Fruit fly (Drosophila melanogaster) whole organism, wandering third instar larva: ENCODE results near the gene mthl15.

Experiments
- Abd-B ChIP-seq: fragments of >200 bp; optimal IDR thresholded peaks from 2 replicates; lab custom pipeline; 2017; ENCODE audit warnings: missing biosample characterization, missing genetic modification characterization
- CG32264 ChIP-seq: fragments of 200-800 bp; sonication (Bioruptor generic); optimal IDR thresholded peaks from 2 replicates; lab custom pipeline; 2016; ENCODE audit warnings: missing biosample characterization, missing genetic modification characterization
- CG9705 ChIP-seq: fragments of 200-800 bp; sonication (Bioruptor generic); optimal IDR thresholded peaks from 2 replicates; lab custom pipeline; 2018; ENCODE audit warnings: missing biosample characterization, mild to moderate bottlenecking, missing genetic modification characterization
- CrebA ChIP-seq: fragments of 200-800 bp; sonication (Bioruptor generic); optimal IDR thresholded peaks from 2 replicates; lab custom pipeline; 2016; ENCODE audit warnings: missing biosample characterization, mild to moderate bottlenecking, missing genetic modification characterization, borderline replicate concordance
- Dfd ChIP-seq: fragments of >200 bp; optimal IDR thresholded peaks from 2 replicates; lab custom pipeline; 2017; ENCODE audit warnings: missing biosample characterization, missing genetic modification characterization
- Dif ChIP-seq: fragments of 200-275, 200-300 bp; sonication (Bioruptor generic); optimal IDR thresholded peaks from 2 replicates; lab custom pipeline; 2018; ENCODE audit warnings: missing biosample characterization, missing genetic modification characterization; ENCODE audit not compliant: partially characterized antibody
- GATAd ChIP-seq: sonication (Bioruptor generic); optimal IDR thresholded peaks from 2 replicates; lab custom pipeline; 2016; ENCODE audit warnings: missing biosample characterization, missing genetic modification characterization
- HLH106 ChIP-seq: fragments of 200-800 bp; optimal IDR thresholded peaks from 3 replicates; lab custom pipeline; 2019; ENCODE audit warnings: missing biosample characterization, mild to moderate bottlenecking, missing genetic modification characterization, moderate library complexity
- Hr78 ChIP-seq: fragments of >200 bp; optimal IDR thresholded peaks from 2 replicates; lab custom pipeline; 2017; ENCODE audit warnings: missing biosample characterization, missing genetic modification characterization
- Hr83 ChIP-seq: fragments of 200-300 bp; sonication (Bioruptor generic); optimal IDR thresholded peaks from 2 replicates; lab custom pipeline; 2016; ENCODE audit warnings: missing biosample characterization, mild to moderate bottlenecking, missing genetic modification characterization, moderate library complexity; ENCODE audit not compliant: poor library complexity, severe bottlenecking
- Jra ChIP-seq: sonication (Bioruptor generic); optimal IDR thresholded peaks from 2 replicates; lab custom pipeline; 2016; ENCODE audit warnings: missing biosample characterization, missing genetic modification characterization
- Mio ChIP-seq: sonication (Bioruptor generic); optimal IDR thresholded peaks from 2 replicates; lab custom pipeline; 2016; ENCODE audit warnings: missing biosample characterization, missing genetic modification characterization
- Myc ChIP-seq: fragments of >200 bp; optimal IDR thresholded peaks from 2 replicates; lab custom pipeline; 2017
- OdsH ChIP-seq: fragments of 200-800 bp; sonication (Bioruptor generic); optimal IDR thresholded peaks from 2 replicates; lab custom pipeline; 2016; ENCODE audit warnings: missing biosample characterization, mild to moderate bottlenecking, missing genetic modification characterization
- Rel ChIP-seq, 2 experiments: fragments of 200-800 bp; sonication (Bioruptor generic) in 1 of 2; optimal IDR thresholded peaks; 2 replicates in 1 of 2; 3 replicates in 1 of 2; lab custom pipeline; 2016 to 2019; ENCODE audit warnings: mild to moderate bottlenecking in 2 of 2, missing biosample characterization in 2 of 2, missing genetic modification characterization in 2 of 2, moderate library complexity in 1 of 2
- Sp1 ChIP-seq: fragments of 200-800 bp; sonication (Bioruptor generic); optimal IDR thresholded peaks from 3 replicates; lab custom pipeline; 2019; ENCODE audit warnings: missing biosample characterization, mild to moderate bottlenecking, missing genetic modification characterization, moderate library complexity
- Vsx2 ChIP-seq: fragments of 200-300, 225-300 bp; sonication (Bioruptor generic); optimal IDR thresholded peaks from 2 replicates; lab custom pipeline; 2018; ENCODE audit warnings: missing biosample characterization, missing genetic modification characterization; ENCODE audit not compliant: partially characterized antibody
- br ChIP-seq: fragments of 200-800 bp; sonication (Bioruptor generic); optimal IDR thresholded peaks from 2 replicates; lab custom pipeline; 2016; ENCODE audit warnings: missing biosample characterization, missing genetic modification characterization
- brk ChIP-seq: fragments of 200-800 bp; sonication (Bioruptor generic); optimal IDR thresholded peaks from 2 replicates; lab custom pipeline; 2016; ENCODE audit warnings: missing biosample characterization, mild to moderate bottlenecking, missing genetic modification characterization
- dl ChIP-seq, 2 experiments: fragments of 175-275, 200-275 bp in 1 of 2; fragments of 200-275 bp in 1 of 2; sonication (Bioruptor generic); optimal IDR thresholded peaks; lab custom pipeline; 2018; ENCODE audit warnings: mild to moderate bottlenecking in 2 of 2, missing biosample characterization in 2 of 2, missing genetic modification characterization in 2 of 2, moderate library complexity in 2 of 2; ENCODE audit not compliant: partially characterized antibody in 2 of 2, insufficient read depth in 1 of 2
- dmrt93B ChIP-seq: fragments of 200-800 bp; sonication (Bioruptor generic); optimal IDR thresholded peaks from 2 replicates; lab custom pipeline; 2018; ENCODE audit warnings: missing biosample characterization, mild to moderate bottlenecking, missing genetic modification characterization
- dsf ChIP-seq: sonication (Bioruptor generic); optimal IDR thresholded peaks from 2 replicates; lab custom pipeline; 2016; ENCODE audit warnings: missing biosample characterization, missing genetic modification characterization, borderline replicate concordance
- ey ChIP-seq: fragments of 200-800 bp; sonication (Bioruptor generic); optimal IDR thresholded peaks from 2 replicates; lab custom pipeline; 2016; ENCODE audit warnings: missing biosample characterization, missing genetic modification characterization
- foxo ChIP-seq, 2 experiments: fragments of 200-800 bp; sonication (Bioruptor generic); optimal IDR thresholded peaks; 2 replicates in 1 of 2; 3 replicates in 1 of 2; lab custom pipeline; 2016 to 2017; ENCODE audit warnings: missing biosample characterization in 2 of 2, missing genetic modification characterization in 2 of 2
- fru ChIP-seq: fragments of 200-800 bp; sonication (Bioruptor generic); optimal IDR thresholded peaks from 3 replicates; lab custom pipeline; 2016; ENCODE audit warnings: missing biosample characterization, mild to moderate bottlenecking, missing genetic modification characterization
- h ChIP-seq: fragments of 200-800 bp; sonication (Bioruptor generic); optimal IDR thresholded peaks from 3 replicates; lab custom pipeline; 2016; ENCODE audit warnings: missing biosample characterization, mild to moderate bottlenecking, missing genetic modification characterization
- jim ChIP-seq: fragments of 175-275, 200-325 bp; sonication (Bioruptor generic); optimal IDR thresholded peaks from 2 replicates; lab custom pipeline; 2016; ENCODE audit warnings: missing biosample characterization, mild to moderate bottlenecking, missing genetic modification characterization
- lola ChIP-seq: fragments of >200 bp; optimal IDR thresholded peaks from 2 replicates; lab custom pipeline; 2017; ENCODE audit warnings: missing biosample characterization, missing genetic modification characterization
- pan ChIP-seq: fragments of >200 bp; optimal IDR thresholded peaks from 2 replicates; lab custom pipeline; 2017
- psq ChIP-seq: fragments of 200-800 bp; sonication (Bioruptor generic); optimal IDR thresholded peaks from 3 replicates; lab custom pipeline; 2017; ENCODE audit warnings: missing biosample characterization, mild to moderate bottlenecking, missing genetic modification characterization, moderate library complexity
- rgr ChIP-seq: fragments of 200-800 bp; sonication (Bioruptor generic); optimal IDR thresholded peaks from 3 replicates; lab custom pipeline; 2016; ENCODE audit warnings: missing biosample characterization, mild to moderate bottlenecking, missing genetic modification characterization
- sage ChIP-seq: fragments of 200-800 bp; sonication (Bioruptor generic); optimal IDR thresholded peaks from 2 replicates; lab custom pipeline; 2016; ENCODE audit warnings: missing biosample characterization, mild to moderate bottlenecking, missing genetic modification characterization
- sv ChIP-seq: fragments of 200-800 bp; sonication (Bioruptor generic); optimal IDR thresholded peaks from 3 replicates; lab custom pipeline; 2016; ENCODE audit warnings: missing biosample characterization, missing genetic modification characterization
- usp ChIP-seq: fragments of >200 bp; optimal IDR thresholded peaks from 2 replicates; lab custom pipeline; 2017; ENCODE audit warnings: missing biosample characterization, missing genetic modification characterization

mthl15 gene

dm6 chr2L:10206633-10207162 lies 31.4 kb downstream of the mthl15 start, which contains the start of gene Snx17:
Gene Snx17, minus strand, starts transcription at chr2L:10206961.
- no peak for TF ChIP-seq fru (GFP tag; lab: Kevin White, UChicago)

- TF ChIP-seq dsf (GFP tag; lab: Kevin White, UChicago) = no peak
- no peak for TF ChIP-seq lola (GFP tag; lab: Kevin White, UChicago)
- TF ChIP-seq dl (GFP tag; optimal IDR thresholded peaks at IDR 0.05; lab: Kevin White, UChicago; ENCODE audit: insufficient read depth in 1 of 2, partially characterized antibody in 2 of 2) = no peak
- TF ChIP-seq brk (GFP tag; lab: Kevin White, UChicago) = no peak
- no peak for TF ChIP-seq fru (GFP tag; lab: Kevin White, UChicago)
- TF ChIP-seq, all 38 proteins: peak for 0
Observed at dm6 chr2L:10205940-10206339, 32.2 kb downstream of the mthl15 start.

dm6 chr2L:10203933-10204509 lies 34.1 kb downstream of the mthl15 start, which contains the start of gene CG34159:
Gene CG34159, minus strand, starts transcription at chr2L:10204317.
- TF ChIP-seq Abd-B (GFP tag; lab: Kevin White, UChicago) (no peak), CG32264 (no peak), Mio (GFP tag; lab: Kevin White, UChicago) (no peak), dmrt93B (no peak), fru (GFP tag; lab: Kevin White, UChicago) (no peak), jim (GFP tag; lab: Kevin White, UChicago) (no peak), ey (GFP tag; lab: Kevin White, UChicago) (no peak), Myc (lab: Kevin White, UChicago) (no peak), GATAd (GFP tag; lab: Kevin White, UChicago) (no peak), rgr (GFP tag; lab: Kevin White, UChicago) (no peak), lola (GFP tag; lab: Kevin White, UChicago) (no peak), psq (GFP tag; lab: Kevin White, UChicago) (no peak), dsf (GFP tag; lab: Kevin White, UChicago) (no peak), Dif (GFP tag; lab: Kevin White, UChicago) (no peak), Jra (GFP tag; lab: Kevin White, UChicago) (no peak), brk (GFP tag; lab: Kevin White, UChicago) (no peak), Vsx2 (GFP tag; lab: Kevin White, UChicago) (no peak)

dm6 chr2L:10201743-10202142 lies 36.4 kb downstream of the mthl15 start:
- TF ChIP-seq fru (GFP tag; lab: Kevin White, UChicago) = no peak
- TF ChIP-seq dl (GFP tag; optimal IDR thresholded peaks at IDR 0.05; lab: Kevin White, UChicago; ENCODE audit: insufficient read depth in 1 of 2, partially characterized antibody in 2 of 2) = no peak
- TF ChIP-seq Sp1 (GFP tag; lab: Kevin White, UChicago) = no peak
- no peak for TF ChIP-seq ey (GFP tag; lab: Kevin White, UChicago)
- TF ChIP-seq pan (lab: Kevin White, UChicago) = no peak
- no peak for TF ChIP-seq Jra (GFP tag; lab: Kevin White, UChicago)
- no peak for TF ChIP-seq Mio (GFP tag; lab: Kevin White, UChicago)
- no peak for TF ChIP-seq OdsH (GFP tag; lab: Kevin White, UChicago)
- no peak for TF ChIP-seq Vsx2 (GFP tag; lab: Kevin White, UChicago)
- TF ChIP-seq Dif (GFP tag; lab: Kevin White, UChicago) = no peak
- no peak for TF ChIP-seq usp (GFP tag; lab: Kevin White, UChicago)
- no peak for TF ChIP-seq Dfd (GFP tag; lab: Kevin White, UChicago)
- no peak for TF ChIP-seq Abd-B (GFP tag; lab: Kevin White, UChicago)
- no peak for TF ChIP-seq CG32264
- no peak for TF ChIP-seq h (GFP tag; lab: Kevin White, UChicago)
- TF ChIP-seq GATAd (GFP tag; lab: Kevin White, UChicago) = no peak
- TF ChIP-seq sv = no peak
- TF ChIP-seq Rel (GFP tag; optimal IDR thresholded peaks at IDR 0.05; lab: Kevin White, UChicago) = no peak
- TF ChIP-seq Rel (tag; optimal IDR thresholded peaks at IDR 0.05; lab: Kevin White, UChicago) = no peak
- no peak for TF ChIP-seq foxo (GFP tag; optimal IDR thresholded peaks at IDR 0.05; lab: Kevin White, UChicago)
- TF ChIP-seq, all 38 proteins: peak for 0

dm6 chr2L:10200847-10201246 lies 37.3 kb downstream of the mthl15 start, which contains the start of the genes Ripalpha and RpL7:
Gene Ripalpha, minus strand, starts transcription at chr2L:10200974.
Gene RpL7, plus strand, starts transcription at chr2L:10201004.
- TF ChIP-seq rgr (GFP tag; lab: Kevin White, UChicago) (peak; percentile 99), OdsH (GFP tag; lab: Kevin White, UChicago) (peak; percentile 96), jim (GFP tag; lab: Kevin White, UChicago) (peak; percentile 2), CG9705 (peak; percentile 97), Dif (GFP tag; lab: Kevin White, UChicago) (peak; percentile 71), lola (GFP tag; lab: Kevin White, UChicago) (no peak), dmrt93B (peak; percentile 99), foxo (GFP tag; optimal IDR thresholded peaks at IDR 0.05; lab: Kevin White, UChicago) (peak; percentile 52 to 97), CrebA (no peak), Hr83 (peak; percentile 100), Jra (GFP tag; lab: Kevin White, UChicago) (peak; percentile 89), HLH106 (tag; lab: Kevin White, UChicago) (peak; percentile 91), sage (GFP tag; lab: Kevin White, UChicago) (peak; percentile 88), dsf (GFP tag; lab: Kevin White, UChicago) (peak; percentile 88), CG32264 (peak; percentile 93), fru (GFP tag; lab: Kevin White, UChicago) (peak; percentile 86), GATAd (GFP tag; lab: Kevin White, UChicago) (peak; percentile 80), br (GFP tag; lab: Kevin White, UChicago) (peak; percentile 98), Rel (GFP tag; optimal IDR thresholded peaks at IDR 0.05; lab: Kevin White, UChicago) (peak; percentile 58), Rel (tag; optimal IDR thresholded peaks at IDR 0.05; lab: Kevin White, UChicago) (peak; percentile 81), Abd-B (GFP tag; lab: Kevin White, UChicago) (no peak), Hr78 (no peak), Mio (GFP tag; lab: Kevin White, UChicago) (peak; percentile 91)
